Fruit fly (Drosophila melanogaster): ENCODE data around the gene NetA.

Gene NetA

dm6 chrX:14689108-14689507, 35.4 kb upstream of the NetA start (continued):
- TF ChIP-seq Gsc (GFP tag; IDR thresholded peaks at IDR 0.05) = peak; percentile 52
- peak; percentile 56 for TF ChIP-seq pum (GFP tag; optimal IDR thresholded peaks at IDR 0.05)
- TF ChIP-seq CG15479 (GFP tag; optimal IDR thresholded peaks at IDR 0.05) = no peak
- TF ChIP-seq jumu (GFP tag; optimal IDR thresholded peaks at IDR 0.05) = peak; percentile 58
- no peak for TF ChIP-seq CG8290 (GFP tag; optimal IDR thresholded peaks at IDR 0.05)
- TF ChIP-seq CG8290 (tag; optimal IDR thresholded peaks at IDR 0.05) = peak in 1 of 2 experiments; percentile 91
- peak; percentile 24 for TF ChIP-seq lbe (GFP tag; optimal IDR thresholded peaks at IDR 0.05)
- peak; percentile 26; the same call in 1 of the 2 replicates for TF ChIP-seq CG9215 (GFP tag; IDR thresholded peaks at IDR 0.05)
- no peak for TF ChIP-seq vfl (GFP tag; optimal IDR thresholded peaks at IDR 0.05)
- TF ChIP-seq Atf3 (GFP tag; optimal IDR thresholded peaks at IDR 0.05) = peak; percentile 51
- TF ChIP-seq CG31441 (GFP tag; IDR thresholded peaks at IDR 0.05) = peak; percentile 83
- peak; percentile 18 for TF ChIP-seq CG4617 (GFP tag; optimal IDR thresholded peaks at IDR 0.05; ENCODE audit: borderline replicate concordance)
- no peak for TF ChIP-seq D19B (GFP tag; optimal IDR thresholded peaks at IDR 0.05)
- TF ChIP-seq CG7786 (GFP tag; optimal IDR thresholded peaks at IDR 0.05) = peak; percentile 12
- peak; percentile 50 for TF ChIP-seq CG12659 (GFP tag; optimal IDR thresholded peaks at IDR 0.05)
- peak; percentile 63 for TF ChIP-seq CG11247 (GFP tag; IDR thresholded peaks at IDR 0.05)
- peak; percentile 58 for TF ChIP-seq Six4 (GFP tag; optimal IDR thresholded peaks at IDR 0.05)
- TF ChIP-seq trem (tag; optimal IDR thresholded peaks at IDR 0.05) = peak; percentile 43
- TF ChIP-seq schlank (tag; optimal IDR thresholded peaks at IDR 0.05) = no peak
- peak; percentile 53 for TF ChIP-seq oc (tag; optimal IDR thresholded peaks at IDR 0.05)
- peak; percentile 53 for TF ChIP-seq CG10654 (GFP tag; optimal IDR thresholded peaks at IDR 0.05)
- no peak for TF ChIP-seq NC2α (GFP tag; optimal IDR thresholded peaks at IDR 0.05)
- no peak for TF ChIP-seq her (GFP tag; optimal IDR thresholded peaks at IDR 0.05)
- peak; percentile 36 for TF ChIP-seq sug (tag; optimal IDR thresholded peaks at IDR 0.05)
- peak; percentile 76 for TF ChIP-seq CG6689 (GFP tag; IDR thresholded peaks at IDR 0.05)
- peak; percentile 60 for TF ChIP-seq Nf-YC (tag; optimal IDR thresholded peaks at IDR 0.05)
- TF ChIP-seq az2 (GFP tag; optimal IDR thresholded peaks at IDR 0.05) = peak; percentile 78
- 0 out of 2 replicates have a peak, but pooled peaks have one; percentile 27 for TF ChIP-seq CG43689 (GFP tag; IDR thresholded peaks at IDR 0.05)
- TF ChIP-seq Sin3A (optimal IDR thresholded peaks at IDR 0.05) = no peak
- no peak for TF ChIP-seq Kr (GFP tag; optimal IDR thresholded peaks at IDR 0.05)
- peak; percentile 52 for TF ChIP-seq CG10267 (tag; optimal IDR thresholded peaks at IDR 0.05)
- no peak for TF ChIP-seq emc (GFP tag; optimal IDR thresholded peaks at IDR 0.05)
- peak; percentile 50; the same call in 1 of the 2 replicates for TF ChIP-seq CG7372 (GFP tag; IDR thresholded peaks at IDR 0.05)
- no peak for TF ChIP-seq ab (GFP tag; optimal IDR thresholded peaks at IDR 0.05)
- peak; percentile 56 for TF ChIP-seq Hr3 (GFP tag; optimal IDR thresholded peaks at IDR 0.05)
- 0 out of 2 replicates have a peak, but pooled peaks have one; percentile 20 for TF ChIP-seq CG4360 (GFP tag; IDR thresholded peaks at IDR 0.05)
- peak; percentile 73 for TF ChIP-seq CG17829 (tag; optimal IDR thresholded peaks at IDR 0.05)
- no peak for TF ChIP-seq hbn (GFP tag; IDR thresholded peaks at IDR 0.05; ENCODE audit: partially characterized antibody)
- no peak for TF ChIP-seq CG34224 (GFP tag; IDR thresholded peaks at IDR 0.05; ENCODE audit: partially characterized antibody)
- TF ChIP-seq CG15073 (GFP tag; optimal IDR thresholded peaks at IDR 0.05) = no peak
- peak; percentile 61; the same call in 1 of the 2 replicates for TF ChIP-seq CG11696 (GFP tag; IDR thresholded peaks at IDR 0.05)
- peak; percentile 68; the same call in 1 of the 2 replicates for TF ChIP-seq ranshi (GFP tag; IDR thresholded peaks at IDR 0.05)
- TF ChIP-seq CG18764 (GFP tag; optimal IDR thresholded peaks at IDR 0.05) = peak; percentile 38
- peak; percentile 8 for TF ChIP-seq dm (GFP tag; optimal IDR thresholded peaks at IDR 0.05)
- TF ChIP-seq CG1647 (GFP tag; optimal IDR thresholded peaks at IDR 0.05) = no peak
- TF ChIP-seq corto (GFP tag; optimal IDR thresholded peaks at IDR 0.05) = no peak
- peak; percentile 83 for TF ChIP-seq CG7839 (tag; optimal IDR thresholded peaks at IDR 0.05)
- peak; percentile 82 for TF ChIP-seq CG17359 (tag; optimal IDR thresholded peaks at IDR 0.05)
- TF ChIP-seq exex (tag; optimal IDR thresholded peaks at IDR 0.05) = no peak
- peak; percentile 33 for TF ChIP-seq CG12942 (GFP tag; optimal IDR thresholded peaks at IDR 0.05)
- TF ChIP-seq CG10366 (GFP tag; IDR thresholded peaks at IDR 0.05) = peak; percentile 72
- TF ChIP-seq CG6272 (GFP tag; IDR thresholded peaks at IDR 0.05) = peak; percentile 35; the same call in 1 of the 2 replicates
